Fruit fly (Drosophila melanogaster) whole organism, prepupa: ENCODE measurements around the gene CG9270.

Experiments
- Blimp-1 ChIP-seq: fragments of 200-800 bp; sonication (Bioruptor generic); optimal IDR thresholded peaks from 3 replicates; lab custom pipeline; 2017; ENCODE audit warnings: missing biosample characterization, missing genetic modification characterization, mild to moderate bottlenecking, moderate library complexity, missing genetic modification reagents
- CG10631 ChIP-seq: fragments of 200-800 bp; sonication (Bioruptor generic); optimal IDR thresholded peaks from 2 replicates; lab custom pipeline; 2016; ENCODE audit warnings: missing biosample characterization, missing genetic modification characterization
- CG10669 ChIP-seq: fragments of 200-800 bp; sonication (Bioruptor generic); optimal IDR thresholded peaks from 3 replicates; lab custom pipeline; 2018; ENCODE audit warnings: missing biosample characterization, mild to moderate bottlenecking, missing genetic modification characterization, moderate library complexity
- CG11294 ChIP-seq: fragments of 200-800 bp; sonication (Bioruptor generic); IDR thresholded peaks from 2 replicates; pipeline ENCODE4 v1.3.6; 2022; ENCODE audit warnings: missing biosample characterization, missing genetic modification characterization
- CG3032 ChIP-seq: fragments of 200-800 bp; optimal IDR thresholded peaks from 2 replicates; lab custom pipeline; 2019; ENCODE audit warnings: missing biosample characterization, mild to moderate bottlenecking, missing genetic modification characterization, moderate library complexity
- CG32006 ChIP-seq: fragments of 200-800 bp; sonication (Bioruptor generic); optimal IDR thresholded peaks from 3 replicates; lab custom pipeline; 2017; ENCODE audit warnings: missing biosample characterization, mild to moderate bottlenecking, missing genetic modification characterization
- CG34406 ChIP-seq: fragments of 200-800 bp; sonication (Bioruptor generic); optimal IDR thresholded peaks from 3 replicates; lab custom pipeline; 2016; ENCODE audit warnings: missing biosample characterization, missing genetic modification characterization
- CG4318 ChIP-seq: fragments of 200-800 bp; sonication (Bioruptor generic); optimal IDR thresholded peaks from 3 replicates; lab custom pipeline; 2017; ENCODE audit warnings: missing biosample characterization, mild to moderate bottlenecking, missing genetic modification characterization
- CG6163 ChIP-seq: fragments of 200-800 bp; sonication (Bioruptor generic); IDR thresholded peaks from 3 replicates; pipeline ENCODE4 v1.3.6; 2022; ENCODE audit warnings: missing biosample characterization, missing genetic modification characterization
- CG6276 ChIP-seq: fragments of 200-800 bp; sonication (Bioruptor generic); optimal IDR thresholded peaks from 2 replicates; lab custom pipeline; 2017; ENCODE audit warnings: missing biosample characterization, mild to moderate bottlenecking, missing genetic modification characterization
- CG6792 ChIP-seq: fragments of 200-800 bp; sonication (Bioruptor generic); optimal IDR thresholded peaks from 3 replicates; lab custom pipeline; 2016; ENCODE audit warnings: missing biosample characterization, missing genetic modification characterization
- CG6854 ChIP-seq: fragments of 200-800 bp; sonication (Bioruptor generic); optimal IDR thresholded peaks from 2 replicates; lab custom pipeline; 2017; ENCODE audit warnings: missing biosample characterization, mild to moderate bottlenecking, missing genetic modification characterization
- CG7368 ChIP-seq: fragments of 200-800 bp; sonication (Bioruptor generic); optimal IDR thresholded peaks from 3 replicates; lab custom pipeline; 2016; ENCODE audit warnings: missing biosample characterization, missing genetic modification characterization
- CG8119 ChIP-seq: fragments of 200-800 bp; sonication (Bioruptor generic); IDR thresholded peaks from 3 replicates; pipeline ENCODE4 v1.3.6; 2022; ENCODE audit warnings: missing biosample characterization, missing genetic modification characterization
- CG8632 ChIP-seq: fragments of 200-800 bp; sonication (Bioruptor generic); optimal IDR thresholded peaks from 3 replicates; lab custom pipeline; 2016; ENCODE audit warnings: missing biosample characterization, missing genetic modification characterization
- CG9139 ChIP-seq: fragments of 200-800 bp; sonication (Bioruptor generic); optimal IDR thresholded peaks from 3 replicates; lab custom pipeline; 2017; ENCODE audit warnings: missing biosample characterization, mild to moderate bottlenecking, missing genetic modification characterization
- Eip78C ChIP-seq: fragments of 200-800 bp; sonication (Bioruptor generic); peaks from one replicate; lab custom pipeline; 2016; ENCODE audit warnings: missing biosample characterization, missing genetic modification characterization
- Eip93F ChIP-seq: fragments of 200-800 bp; sonication (Bioruptor generic); optimal IDR thresholded peaks from 2 replicates; lab custom pipeline; 2016; ENCODE audit warnings: missing biosample characterization, mild to moderate bottlenecking, missing genetic modification characterization
- Ets96B ChIP-seq: fragments of 200-800 bp; optimal IDR thresholded peaks from 2 replicates; lab custom pipeline; 2019; ENCODE audit warnings: missing biosample characterization, mild to moderate bottlenecking, missing genetic modification characterization, moderate library complexity
- Hr38 ChIP-seq: sonication (Bioruptor generic); optimal IDR thresholded peaks from 2 replicates; lab custom pipeline; 2016; ENCODE audit warnings: missing biosample characterization, missing genetic modification characterization
- Hr4 ChIP-seq: fragments of 200-800 bp; sonication (Bioruptor generic); optimal IDR thresholded peaks from 3 replicates; lab custom pipeline; 2016; ENCODE audit warnings: missing biosample characterization, missing genetic modification characterization
- Met ChIP-seq: fragments of 200-800 bp; sonication (Bioruptor generic); optimal IDR thresholded peaks from 3 replicates; lab custom pipeline; 2016; ENCODE audit warnings: missing biosample characterization, missing genetic modification characterization
- Smox ChIP-seq: fragments of 200-800 bp; sonication (Bioruptor generic); optimal IDR thresholded peaks from 3 replicates; lab custom pipeline; 2016; ENCODE audit warnings: missing biosample characterization, missing genetic modification characterization
- Sox102F ChIP-seq: fragments of 200-800 bp; sonication (Bioruptor generic); optimal IDR thresholded peaks from 2 replicates; lab custom pipeline; 2016; ENCODE audit warnings: missing biosample characterization, mild to moderate bottlenecking, missing genetic modification characterization
- Sox14 ChIP-seq: fragments of 200-800 bp; sonication (Bioruptor generic); optimal IDR thresholded peaks from 3 replicates; lab custom pipeline; 2016; ENCODE audit warnings: missing biosample characterization, missing genetic modification characterization
- Sox15 ChIP-seq: fragments of 200-800 bp; sonication (Bioruptor generic); optimal IDR thresholded peaks from 3 replicates; lab custom pipeline; 2016; ENCODE audit warnings: missing biosample characterization, missing genetic modification characterization
- achi ChIP-seq: fragments of 200-800 bp; sonication (Bioruptor generic); optimal IDR thresholded peaks from 3 replicates; lab custom pipeline; 2016; ENCODE audit warnings: missing biosample characterization, missing genetic modification characterization
- acj6 ChIP-seq: fragments of 200-800 bp; sonication (Bioruptor generic); optimal IDR thresholded peaks from 3 replicates; lab custom pipeline; 2016; ENCODE audit warnings: missing biosample characterization, missing genetic modification characterization
- cyc ChIP-seq: fragments of 200-800 bp; sonication (Bioruptor generic); optimal IDR thresholded peaks from 3 replicates; lab custom pipeline; 2016; ENCODE audit warnings: missing biosample characterization, missing genetic modification characterization
- dac ChIP-seq: fragments of 200-800 bp; sonication (Bioruptor generic); optimal IDR thresholded peaks from 2 replicates; lab custom pipeline; 2017; ENCODE audit warnings: missing biosample characterization, mild to moderate bottlenecking, missing genetic modification characterization
- dsx ChIP-seq: fragments of 200-800 bp; optimal IDR thresholded peaks from 3 replicates; lab custom pipeline; 2019; ENCODE audit warnings: missing biosample characterization, mild to moderate bottlenecking, missing genetic modification characterization, moderate library complexity; ENCODE audit not compliant: poor library complexity, severe bottlenecking
- eg ChIP-seq: fragments of 200-800 bp; sonication (Bioruptor generic); IDR thresholded peaks from 3 replicates; pipeline ENCODE4 v1.3.6; 2022; ENCODE audit warnings: missing biosample characterization, missing genetic modification characterization
- esn ChIP-seq: fragments of 200-800 bp; sonication (Bioruptor generic); optimal IDR thresholded peaks from 2 replicates; lab custom pipeline; 2016; ENCODE audit warnings: missing biosample characterization, mild to moderate bottlenecking, missing genetic modification characterization, moderate library complexity
- fd85E ChIP-seq: fragments of 200-800 bp; sonication (Bioruptor generic); optimal IDR thresholded peaks from 3 replicates; lab custom pipeline; 2016; ENCODE audit warnings: missing biosample characterization, missing genetic modification characterization
- fkh ChIP-seq: fragments of 200-800 bp; sonication (Bioruptor generic); optimal IDR thresholded peaks from 3 replicates; lab custom pipeline; 2017; ENCODE audit warnings: missing biosample characterization, mild to moderate bottlenecking, missing genetic modification characterization, moderate library complexity
- net ChIP-seq: fragments of 200-800 bp; sonication (Bioruptor generic); optimal IDR thresholded peaks from 3 replicates; lab custom pipeline; 2016; ENCODE audit warnings: missing biosample characterization, missing genetic modification characterization
- pdm3 ChIP-seq: fragments of 200-800 bp; sonication (Bioruptor generic); optimal IDR thresholded peaks from 3 replicates; lab custom pipeline; 2016; ENCODE audit warnings: missing biosample characterization, missing genetic modification characterization
- salr ChIP-seq, 2 experiments: fragments of 200-800 bp; sonication (Bioruptor generic); optimal IDR thresholded peaks; 3 replicates each; lab custom pipeline; 2016 to 2018; ENCODE audit warnings: missing biosample characterization in 2 of 2, missing genetic modification characterization in 2 of 2, mild to moderate bottlenecking in 1 of 2
- spab ChIP-seq: fragments of 200-800 bp; sonication (Bioruptor generic); optimal IDR thresholded peaks from 2 replicates; lab custom pipeline; 2017; ENCODE audit warnings: missing biosample characterization, mild to moderate bottlenecking, missing genetic modification characterization, missing genetic modification reagents
- ss ChIP-seq, 2 experiments: fragments of 200-800 bp; sonication (Bioruptor generic); optimal IDR thresholded peaks; 2 replicates in 1 of 2; 3 replicates in 1 of 2; lab custom pipeline; 2017 to 2018; ENCODE audit warnings: mild to moderate bottlenecking in 2 of 2, missing biosample characterization in 2 of 2, missing genetic modification characterization in 2 of 2, moderate library complexity in 1 of 2
- topi ChIP-seq: fragments of 200-800 bp; sonication (Bioruptor generic); optimal IDR thresholded peaks from 3 replicates; lab custom pipeline; 2016; ENCODE audit warnings: missing biosample characterization, missing genetic modification characterization
- vri ChIP-seq: fragments of 200-800 bp; sonication (Bioruptor generic); optimal IDR thresholded peaks from 3 replicates; lab custom pipeline; 2016; ENCODE audit warnings: missing biosample characterization, mild to moderate bottlenecking, missing genetic modification characterization

The CG9270 gene

dm6 chr2L:20912789-20913300 lies 21.1 kb downstream of the CG9270 start (continued):
- peak; percentile 71 for TF ChIP-seq esn
- TF ChIP-seq acj6 (GFP tag; lab: Kevin White, UChicago) = peak; percentile 76
- no peak for TF ChIP-seq dac (GFP tag; lab: Kevin White, UChicago)
- TF ChIP-seq CG6276 = no peak
- TF ChIP-seq Sox15 (GFP tag; lab: Kevin White, UChicago) = peak; percentile 45
- TF ChIP-seq CG11294 (GFP tag; lab: Robert Waterston, UW) = peak; percentile 16; the same call in 1 of the 2 replicates
- TF ChIP-seq CG32006 (GFP tag; lab: Kevin White, UChicago) = peak; percentile 42
- peak; percentile 44 for TF ChIP-seq fd85E (GFP tag; lab: Kevin White, UChicago)
- peak; percentile 20 for TF ChIP-seq CG9139 (GFP tag; lab: Kevin White, UChicago)
- peak; percentile 41 for TF ChIP-seq vri (GFP tag; lab: Kevin White, UChicago)
- TF ChIP-seq CG8119 (GFP tag; lab: Robert Waterston, UW) = 0 out of 3 replicates have a peak, but pooled peaks have one; percentile 43
- TF ChIP-seq Ets96B = peak; percentile 74
- TF ChIP-seq CG6854 (GFP tag; lab: Kevin White, UChicago) = no peak
- TF ChIP-seq CG8632 (GFP tag; lab: Kevin White, UChicago) = peak; percentile 68
- peak; percentile 61 for TF ChIP-seq Smox (GFP tag; lab: Kevin White, UChicago)
- TF ChIP-seq cyc (GFP tag; lab: Kevin White, UChicago) = peak; percentile 47
- no peak for TF ChIP-seq CG4318 (GFP tag; lab: Kevin White, UChicago)
- TF ChIP-seq spab (GFP tag; lab: Kevin White, UChicago) = peak; percentile 75
- TF ChIP-seq CG6792 (GFP tag; lab: Kevin White, UChicago) = peak; percentile 66
- peak; percentile 24 for TF ChIP-seq dsx (GFP tag; lab: Kevin White, UChicago)
- TF ChIP-seq Sox102F = peak; percentile 77
- TF ChIP-seq ss (GFP tag; optimal IDR thresholded peaks at IDR 0.05; lab: Kevin White, UChicago) = peak; percentile 43 to 77
- TF ChIP-seq, all 60 proteins: peak for 52

- TF ChIP-seq fkh (peak; percentile 76), Eip93F (GFP tag; lab: Kevin White, UChicago) (peak; percentile 1), net (GFP tag; lab: Kevin White, UChicago) (no peak), CG10631 (no peak), Hr4 (GFP tag; lab: Kevin White, UChicago) (no peak), eg (GFP tag; lab: Robert Waterston, UW) (0 out of 3 replicates have a peak, but pooled peaks have one; percentile 14), CG10669 (GFP tag; lab: Kevin White, UChicago) (no peak), Sox102F (peak; percentile 19), CG34406 (GFP tag; lab: Kevin White, UChicago) (no peak), Eip78C (peak; percentile 60), vri (GFP tag; lab: Kevin White, UChicago) (peak; percentile 63), Met (GFP tag; lab: Kevin White, UChicago) (no peak)
These were observed 22.5 kb downstream of the CG9270 start for dm6 chr2L:20911374-20911773.

dm6 chr2L:20909301-20909700 lies 24.6 kb downstream of the CG9270 start:
- TF ChIP-seq vri (GFP tag; lab: Kevin White, UChicago) (no peak), cyc (GFP tag; lab: Kevin White, UChicago) (no peak), net (GFP tag; lab: Kevin White, UChicago) (no peak), CG10669 (GFP tag; lab: Kevin White, UChicago) (no peak), Sox14 (GFP tag; lab: Kevin White, UChicago) (no peak)

- TF ChIP-seq CG34406 (GFP tag; lab: Kevin White, UChicago) (no peak), Hr4 (GFP tag; lab: Kevin White, UChicago) (no peak), Sox14 (GFP tag; lab: Kevin White, UChicago) (no peak), Smox (GFP tag; lab: Kevin White, UChicago) (no peak), Eip93F (GFP tag; lab: Kevin White, UChicago) (no peak), Eip78C (peak; percentile 41), Hr38 (no peak), CG6854 (GFP tag; lab: Kevin White, UChicago) (peak; percentile 55), CG8119 (GFP tag; lab: Robert Waterston, UW) (no peak), CG10631 (no peak), dac (GFP tag; lab: Kevin White, UChicago) (no peak), salr (GFP tag; optimal IDR thresholded peaks at IDR 0.05; lab: Kevin White, UChicago) (no peak), CG3032 (tag; lab: Kevin White, UChicago) (no peak), achi (GFP tag; lab: Kevin White, UChicago) (no peak), fd85E (GFP tag; lab: Kevin White, UChicago) (no peak), CG6163 (GFP tag; lab: Robert Waterston, UW) (no peak), ss (GFP tag; optimal IDR thresholded peaks at IDR 0.05; lab: Kevin White, UChicago) (no peak), pdm3 (no peak), eg (GFP tag; lab: Robert Waterston, UW) (peak; percentile 37; the same call in 1 of the 3 replicates), topi (no peak), CG7368 (GFP tag; lab: Kevin White, UChicago) (no peak), Blimp-1 (GFP tag; lab: Kevin White, UChicago) (peak; percentile 76)
These were observed 25.8 kb downstream of the CG9270 start for dm6 chr2L:20907995-20908654.
